Worm (Caenorhabditis elegans): ENCODE measurements around the gene F38A1.11.

DNA sequence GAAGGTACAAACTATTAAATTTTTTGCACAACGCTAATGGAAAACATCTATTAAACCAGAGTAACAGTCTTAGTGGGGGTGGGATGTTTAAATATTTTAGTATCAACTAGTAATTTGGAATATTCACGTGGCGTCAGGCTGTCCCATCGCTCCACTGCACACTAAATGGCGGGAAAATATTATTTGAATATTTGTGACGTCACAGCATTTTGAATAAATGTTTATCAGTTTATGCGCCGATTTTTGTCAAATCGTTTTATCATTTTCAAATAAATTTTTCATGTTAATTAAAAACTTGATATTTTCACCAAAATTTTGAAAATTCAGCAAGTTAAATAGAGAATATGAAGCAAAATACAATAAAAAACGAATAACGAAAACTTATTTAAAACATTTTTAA, 3.9 kb upstream of the F38A1.11 start, which contains the start of gene F38A1.15:
- no peak for TF ChIP-seq cog-1 (tag; optimal IDR thresholded peaks at IDR 0.05)
- no peak for TF ChIP-seq flt-1 (GFP tag; IDR thresholded peaks at IDR 0.05)
- no peak for TF ChIP-seq med-1 (GFP tag; optimal IDR thresholded peaks at IDR 0.05; ENCODE audit: insufficient read depth)
- TF ChIP-seq ztf-23 (GFP tag; IDR thresholded peaks at IDR 0.05) = no peak
- TF ChIP-seq ztf-29 (GFP tag; IDR thresholded peaks at IDR 0.05) = no peak
- no peak for TF ChIP-seq klf-2 (GFP tag; conservative IDR thresholded peaks at IDR 0.05)
- no peak for TF ChIP-seq ref-1 (GFP tag; conservative IDR thresholded peaks at IDR 0.05)
- no peak for TF ChIP-seq T22C8.4 (GFP tag; IDR thresholded peaks at IDR 0.05)
- TF ChIP-seq tab-1 (GFP tag; IDR thresholded peaks at IDR 0.05) = no peak

All from whole organism, midembryonic.